Worm (Caenorhabditis elegans) whole organism, L4 larva: ENCODE data around the gene Y75B12B.3.

Experiments used
- F26F4.8 ChIP-seq: fragments of 200-800 bp; sonication (Bioruptor generic); conservative IDR thresholded peaks from 2 replicates; pipeline ENCODE4 v1.3.6; 2022; ENCODE audit warnings: missing genetic modification characterization, missing compliant biosample characterization
- F49E8.2 ChIP-seq: sonication (generic microtip); optimal IDR thresholded peaks from 2 replicates; lab custom pipeline; 2016; ENCODE audit warnings: missing compliant biosample characterization, mild to moderate bottlenecking, missing genetic modification characterization, borderline replicate concordance
- Y48G9A.11 ChIP-seq: fragments of 200-800 bp; sonication (Bioruptor generic); IDR thresholded peaks from 2 replicates; pipeline ENCODE4 v1.3.6; 2022; ENCODE audit warnings: missing genetic modification reagents, missing genetic modification characterization, missing compliant biosample characterization
- ZK337.2 ChIP-seq: fragments of 200-800 bp; sonication (Bioruptor generic); IDR thresholded peaks from 2 replicates; pipeline ENCODE4 v1.3.6; 2022; ENCODE audit warnings: missing genetic modification reagents, missing genetic modification characterization, missing compliant biosample characterization
- ama-1 ChIP-seq: fragments of 150-350 bp; optimal IDR thresholded peaks from 2 replicates; lab custom pipeline; 2014; ENCODE audit warnings: inconsistent platforms, mixed read lengths
- arid-1 ChIP-seq: fragments of 200-800 bp; sonication (Bioruptor generic); conservative IDR thresholded peaks from 2 replicates; pipeline ENCODE4 v1.3.6; 2022; ENCODE audit warnings: missing genetic modification reagents, missing genetic modification characterization, missing compliant biosample characterization
- ceh-44 ChIP-seq: fragments of 200-800 bp; sonication (Bioruptor generic); IDR thresholded peaks from 2 replicates; pipeline ENCODE4 v1.3.6; 2022; ENCODE audit warnings: missing genetic modification reagents, missing genetic modification characterization, missing compliant biosample characterization
- ceh-82 ChIP-seq: sonication (generic microtip); optimal IDR thresholded peaks from 2 replicates; lab custom pipeline; 2017; ENCODE audit warnings: missing biosample characterization, missing genetic modification characterization
- ces-1 ChIP-seq: fragments of 150-350 bp; sonication (generic microtip); optimal IDR thresholded peaks from 4 replicates; lab custom pipeline; 2014; ENCODE audit warnings: missing biosample characterization, missing genetic modification reagents, missing genetic modification characterization
- ctbp-1 ChIP-seq: fragments of 200-800 bp; sonication (Bioruptor generic); IDR thresholded peaks from 2 replicates; pipeline ENCODE4 v1.3.6; 2022; ENCODE audit warnings: missing genetic modification reagents, missing genetic modification characterization, missing compliant biosample characterization
- dmd-6 ChIP-seq: fragments of 200-800 bp; sonication (Bioruptor generic); IDR thresholded peaks from 2 replicates; pipeline ENCODE4 v1.3.6; 2022; ENCODE audit warnings: missing genetic modification reagents, missing genetic modification characterization, missing compliant biosample characterization
- dmd-8 ChIP-seq: fragments of 200-800 bp; sonication (Bioruptor generic); IDR thresholded peaks from 2 replicates; pipeline ENCODE4 v1.3.6; 2022; ENCODE audit warnings: missing genetic modification characterization, missing compliant biosample characterization
- dmd-9 ChIP-seq: fragments of 200-800 bp; sonication (Bioruptor generic); IDR thresholded peaks from 2 replicates; pipeline ENCODE4 v1.3.6; 2022; ENCODE audit warnings: missing genetic modification reagents, missing genetic modification characterization, missing compliant biosample characterization
- dve-1 ChIP-seq: sonication (generic microtip); optimal IDR thresholded peaks from 2 replicates; lab custom pipeline; 2017; ENCODE audit warnings: antibody characterized with exemption, mild to moderate bottlenecking, missing genetic modification characterization, missing compliant biosample characterization; ENCODE audit not compliant: insufficient read depth
- egl-27 ChIP-seq: sonication (generic microtip); optimal IDR thresholded peaks from 3 replicates; lab custom pipeline; 2017; ENCODE audit warnings: missing biosample characterization, missing genetic modification reagents, missing genetic modification characterization
- egl-43 ChIP-seq: fragments of 200-800 bp; sonication (Bioruptor generic); IDR thresholded peaks from 2 replicates; pipeline ENCODE4 v1.3.6; 2022; ENCODE audit warnings: missing genetic modification reagents, missing genetic modification characterization, missing compliant biosample characterization
- fkh-10 ChIP-seq: fragments of 150-350 bp; optimal IDR thresholded peaks from 2 replicates; lab custom pipeline; 2014; ENCODE audit warnings: missing biosample characterization, missing genetic modification reagents, missing genetic modification characterization
- fos-1 ChIP-seq: fragments of 150-350 bp; optimal IDR thresholded peaks from 2 replicates; lab custom pipeline; 2014; ENCODE audit warnings: missing biosample characterization, missing genetic modification characterization
- hlh-11 ChIP-seq: fragments of 200-800 bp; sonication (Bioruptor generic); optimal IDR thresholded peaks from 2 replicates; lab custom pipeline; 2018; ENCODE audit warnings: mild to moderate bottlenecking, missing genetic modification characterization, missing compliant biosample characterization
- hmg-1.1 ChIP-seq: fragments of 200-800 bp; sonication (Bioruptor generic); IDR thresholded peaks from 2 replicates; pipeline ENCODE4 v1.3.6; 2022; ENCODE audit warnings: missing genetic modification reagents, missing genetic modification characterization, missing compliant biosample characterization
- jun-1 ChIP-seq: fragments of 150-350 bp; optimal IDR thresholded peaks from 2 replicates; lab custom pipeline; 2014; ENCODE audit warnings: missing biosample characterization, missing genetic modification reagents, missing genetic modification characterization
- lim-7 ChIP-seq: fragments of 200-800 bp; sonication (Bioruptor generic); IDR thresholded peaks from 2 replicates; pipeline ENCODE4 v1.3.6; 2022; ENCODE audit warnings: missing genetic modification characterization, missing compliant biosample characterization
- lin-1 ChIP-seq: fragments of 200-800 bp; sonication (Bioruptor generic); IDR thresholded peaks from 2 replicates; pipeline ENCODE4 v1.3.6; 2022; ENCODE audit warnings: missing genetic modification reagents, missing genetic modification characterization, missing compliant biosample characterization
- lin-13 ChIP-seq: fragments of 150-350 bp; optimal IDR thresholded peaks from 2 replicates; lab custom pipeline; 2014; ENCODE audit warnings: missing biosample characterization, missing genetic modification reagents, missing genetic modification characterization
- lin-15B ChIP-seq: fragments of 150-350 bp; sonication (generic microtip); optimal IDR thresholded peaks from 3 replicates; lab custom pipeline; 2014; ENCODE audit warnings: missing biosample characterization, missing genetic modification characterization
- lin-38 ChIP-seq: fragments of 200-800 bp; sonication (Bioruptor generic); IDR thresholded peaks from 2 replicates; pipeline ENCODE4 v1.3.6; 2022; ENCODE audit warnings: missing genetic modification reagents, missing genetic modification characterization, missing compliant biosample characterization
- lir-3 ChIP-seq: sonication (generic microtip); optimal IDR thresholded peaks from 2 replicates; lab custom pipeline; 2016; ENCODE audit warnings: mild to moderate bottlenecking, missing genetic modification characterization, missing compliant biosample characterization
- madf-5 ChIP-seq, 2 experiments: fragments of 200-800 bp; sonication (Bioruptor generic); IDR thresholded peaks; 2 replicates each; pipeline ENCODE4 v1.3.6; 2022; ENCODE audit warnings: missing compliant biosample characterization in 2 of 2, missing genetic modification characterization in 2 of 2
- madf-9 ChIP-seq: fragments of 200-800 bp; sonication (Bioruptor generic); conservative IDR thresholded peaks from 2 replicates; pipeline ENCODE4 v1.3.6; 2022; ENCODE audit warnings: missing genetic modification reagents, missing genetic modification characterization, missing compliant biosample characterization
- mep-1 ChIP-seq: fragments of 150-350 bp; sonication (generic microtip); optimal IDR thresholded peaks from 3 replicates; lab custom pipeline; 2014; ENCODE audit warnings: missing biosample characterization, missing genetic modification characterization
- mes-2 ChIP-seq: sonication (generic microtip); optimal IDR thresholded peaks from 2 replicates; lab custom pipeline; 2016; ENCODE audit warnings: missing genotype, mild to moderate bottlenecking, missing genetic modification characterization, missing compliant biosample characterization; ENCODE audit not compliant: poor library complexity, severe bottlenecking
- mxl-2 ChIP-seq: fragments of 200-800 bp; sonication (Bioruptor generic); conservative IDR thresholded peaks from 2 replicates; pipeline ENCODE4 v1.3.6; 2022; ENCODE audit warnings: missing genetic modification reagents, missing genetic modification characterization, missing compliant biosample characterization
- mxl-3 ChIP-seq: fragments of 200-800 bp; sonication (Bioruptor generic); optimal IDR thresholded peaks from 2 replicates; lab custom pipeline; 2018; ENCODE audit warnings: mild to moderate bottlenecking, missing genetic modification characterization, missing compliant biosample characterization
- nhr-10 ChIP-seq: fragments of 150-350 bp; optimal IDR thresholded peaks from 2 replicates; lab custom pipeline; 2014; ENCODE audit warnings: missing biosample characterization, missing genetic modification characterization
- nhr-111 ChIP-seq: fragments of 200-800 bp; sonication (Bioruptor generic); optimal IDR thresholded peaks from 2 replicates; lab custom pipeline; 2018; ENCODE audit warnings: mild to moderate bottlenecking, missing genetic modification characterization, missing compliant biosample characterization
- nhr-25 ChIP-seq: sonication (generic microtip); optimal IDR thresholded peaks from 2 replicates; lab custom pipeline; 2017; ENCODE audit warnings: missing genetic modification characterization, mild to moderate bottlenecking, missing compliant biosample characterization, antibody characterized with exemption, moderate library complexity, borderline replicate concordance; ENCODE audit not compliant: insufficient read depth
- nhr-28 ChIP-seq: fragments of 150-350 bp; optimal IDR thresholded peaks from 2 replicates; lab custom pipeline; 2014; ENCODE audit warnings: missing biosample characterization, missing genetic modification characterization
- pqm-1 ChIP-seq: sonication (generic microtip); optimal IDR thresholded peaks from 2 replicates; lab custom pipeline; 2017; ENCODE audit warnings: missing biosample characterization, missing genetic modification characterization
- rbr-2 ChIP-seq: sonication (generic microtip); optimal IDR thresholded peaks from 2 replicates; lab custom pipeline; 2016; ENCODE audit warnings: missing genotype, missing genetic modification characterization, missing compliant biosample characterization
- saeg-2 ChIP-seq: fragments of 200-800 bp; sonication (Bioruptor generic); IDR thresholded peaks from 2 replicates; pipeline ENCODE4 v1.3.6; 2022; ENCODE audit warnings: missing genetic modification reagents, missing genetic modification characterization, missing compliant biosample characterization
- sdz-12 ChIP-seq: fragments of 200-800 bp; sonication (Bioruptor generic); optimal IDR thresholded peaks from 2 replicates; lab custom pipeline; 2018; ENCODE audit warnings: mild to moderate bottlenecking, missing genetic modification characterization, missing compliant biosample characterization
- set-16 ChIP-seq: fragments of 200-800 bp; sonication (Bioruptor generic); IDR thresholded peaks from 2 replicates; pipeline ENCODE4 v1.3.6; 2022; ENCODE audit warnings: missing genetic modification reagents, missing genetic modification characterization, missing compliant biosample characterization
- skn-1 ChIP-seq: fragments of 150-350 bp; optimal IDR thresholded peaks from 2 replicates; lab custom pipeline; 2014; ENCODE audit warnings: missing biosample characterization, missing genetic modification characterization
- snpc-1.2 ChIP-seq: fragments of 200-800 bp; sonication (Bioruptor generic); IDR thresholded peaks from 2 replicates; pipeline ENCODE4 v1.3.6; 2022; ENCODE audit warnings: missing genetic modification reagents, missing genetic modification characterization, missing compliant biosample characterization
- tag-97 ChIP-seq: fragments of 200-800 bp; sonication (Bioruptor generic); IDR thresholded peaks from 2 replicates; pipeline ENCODE4 v1.3.6; 2022; ENCODE audit warnings: missing genetic modification characterization, missing compliant biosample characterization
- tra-1 ChIP-seq: fragments of 200-800 bp; sonication (Bioruptor generic); IDR thresholded peaks from 2 replicates; pipeline ENCODE4 v1.3.6; 2022; ENCODE audit warnings: missing genetic modification reagents, missing genetic modification characterization, missing compliant biosample characterization
- unc-62 ChIP-seq, 3 experiments: fragments of 150-350 bp in 1 of 3; sonication (generic microtip); optimal IDR thresholded peaks in 2 of 3; peaks in 1 of 3; 1 replicate in 1 of 3; 2 replicates in 2 of 3; lab custom pipeline; 2014 to 2017; ENCODE audit warnings: missing biosample characterization in 3 of 3, missing genetic modification characterization in 3 of 3, missing genetic modification reagents in 3 of 3, missing genotype in 1 of 3
- zag-1 ChIP-seq: fragments of 150-350 bp; optimal IDR thresholded peaks from 2 replicates; lab custom pipeline; 2014; ENCODE audit warnings: missing biosample characterization, missing genetic modification characterization
- zip-11 ChIP-seq: fragments of 200-800 bp; sonication (Bioruptor generic); IDR thresholded peaks from 2 replicates; pipeline ENCODE4 v1.3.6; 2022; ENCODE audit warnings: missing genetic modification characterization, missing compliant biosample characterization
- ztf-11 ChIP-seq: fragments of 150-350 bp; optimal IDR thresholded peaks from 2 replicates; lab custom pipeline; 2014; ENCODE audit warnings: missing biosample characterization, missing genetic modification characterization

Gene Y75B12B.3

ce11 chrV:15186259-15186927 lies at the start of gene Y75B12B.3:
Gene Y75B12B.3, minus strand, starts transcription at chrV:15186279.
- TF ChIP-seq Y48G9A.11 (GFP tag; lab: Robert Waterston, UW) (peak; percentile 46; the same call in 1 of the 2 replicates), jun-1 (tag; lab: Kevin White, UChicago) (no peak), arid-1 (peak; percentile 39; the same call in 1 of the 2 replicates), mxl-2 (GFP tag; lab: Robert Waterston, UW) (no peak), fkh-10 (GFP tag; lab: Kevin White, UChicago) (no peak), unc-62 (GFP tag; optimal IDR thresholded peaks at IDR 0.05 in 1 of 2; lab: Kevin White, UChicago) (no peak), unc-62 (tag; optimal IDR thresholded peaks at IDR 0.05; lab: Kevin White, UChicago) (no peak), ces-1 (GFP tag; lab: Kevin White, UChicago) (no peak), saeg-2 (GFP tag; lab: Robert Waterston, UW) (no peak), egl-27 (tag; lab: Kevin White, UChicago) (no peak), madf-9 (GFP tag; lab: Robert Waterston, UW) (no peak), lir-3 (tag; lab: Kevin White, UChicago) (no peak), dmd-6 (no peak), fos-1 (tag; lab: Kevin White, UChicago) (no peak), F49E8.2 (tag; lab: Kevin White, UChicago) (peak; percentile 62), ama-1 (lab: Kevin White, UChicago) (peak; percentile 92), skn-1 (tag; lab: Kevin White, UChicago) (no peak), hlh-11 (tag; lab: Kevin White, UChicago) (no peak), nhr-111 (GFP tag; lab: Kevin White, UChicago) (no peak), lin-1 (GFP tag; lab: Robert Waterston, UW) (no peak), mxl-3 (GFP tag; lab: Kevin White, UChicago) (no peak), tra-1 (GFP tag; lab: Robert Waterston, UW) (no peak), snpc-1.2 (GFP tag; lab: Robert Waterston, UW) (peak; percentile 70; the same call in 1 of the 2 replicates), nhr-28 (tag; lab: Kevin White, UChicago) (no peak), nhr-25 (tag; lab: Kevin White, UChicago) (no peak), ceh-82 (tag; lab: Kevin White, UChicago) (no peak), lim-7 (GFP tag; lab: Robert Waterston, UW) (0 out of 2 replicates have a peak, but pooled peaks have one; percentile 48), mes-2 (tag; lab: Kevin White, UChicago) (no peak), ceh-44 (no peak), dmd-8 (0 out of 2 replicates have a peak, but pooled peaks have one; percentile 4), madf-5 (GFP tag; IDR thresholded peaks at IDR 0.05; lab: Robert Waterston, UW) (0 out of 4 replicates have a peak, but pooled peaks of 1 of the 2 experiments have one; percentile 42), dve-1 (tag; lab: Kevin White, UChicago) (no peak), dmd-9 (GFP tag; lab: Robert Waterston, UW) (no peak), lin-13 (peak; percentile 1), tag-97 (GFP tag; lab: Robert Waterston, UW) (no peak), ctbp-1 (GFP tag; lab: Robert Waterston, UW) (no peak), ZK337.2 (GFP tag; lab: Robert Waterston, UW) (no peak), egl-43 (GFP tag; lab: Robert Waterston, UW) (peak; percentile 68), mep-1 (tag; lab: Kevin White, UChicago) (peak; percentile 11), lin-15B (no peak), F26F4.8 (GFP tag; lab: Robert Waterston, UW) (no peak), lin-38 (GFP tag; lab: Robert Waterston, UW) (peak; percentile 52), sdz-12 (GFP tag; lab: Kevin White, UChicago) (peak; percentile 13), zip-11 (GFP tag; lab: Robert Waterston, UW) (no peak), zag-1 (tag; lab: Kevin White, UChicago) (no peak), rbr-2 (tag; lab: Kevin White, UChicago) (no peak), pqm-1 (tag; lab: Kevin White, UChicago) (no peak), set-16 (GFP tag; lab: Robert Waterston, UW) (peak; percentile 65), ztf-11 (tag; lab: Kevin White, UChicago) (no peak), nhr-10 (tag; lab: Kevin White, UChicago) (no peak), hmg-1.1 (no peak)
